Fruit fly (Drosophila melanogaster): ENCODE results near the gene CG3566.

dm6 chrX:6264456-6264855 is 12.1 kb downstream of the CG3566 start:
- TF ChIP-seq CG8478 (optimal IDR thresholded peaks at IDR 0.05) (no peak), CTCF (optimal IDR thresholded peaks at IDR 0.05) (no peak)
